Worm (Caenorhabditis elegans) whole organism, dauer: ENCODE data around the gene acs-19.
"Not testable (repeated sequence)": the region's sequence is repeated elsewhere in the genome, so short reads cannot be mapped to it uniquely, and the experiment has no call there.

ENCODE experiments used
- unc-62 ChIP-seq: sonication (generic microtip); optimal IDR thresholded peaks from 2 replicates; lab custom pipeline; 2017; ENCODE audit warnings: missing biosample characterization, missing genetic modification reagents, missing genetic modification characterization

The acs-19 gene

ce11 chrIII:3863814-3864507 lies at the start of gene acs-19:
Gene acs-19, plus strand, starts transcription at chrIII:3864489.
- no peak for TF ChIP-seq unc-62 (GFP tag; lab: Kevin White, UChicago)

ce11 chrIII:3819579-3819978 lies 44.7 kb upstream of the acs-19 start, which contains the start of gene dpy-27:
Gene dpy-27, minus strand, starts transcription at chrIII:3819679.
- no peak for TF ChIP-seq unc-62 (GFP tag; lab: Kevin White, UChicago)

- TF ChIP-seq unc-62 (GFP tag; lab: Kevin White, UChicago): no peak
Measured at ce11 chrIII:3820134-3820533, 44.2 kb upstream of the acs-19 start.

ce11 chrIII:3821969-3822453 lies 42.3 kb upstream of the acs-19 start, which contains the start of gene amx-1:
Gene amx-1, plus strand, starts transcription at chrIII:3822403.
- TF ChIP-seq unc-62 (GFP tag; lab: Kevin White, UChicago): no peak

- TF ChIP-seq unc-62 (GFP tag; lab: Kevin White, UChicago): no peak
Measured at ce11 chrIII:3829105-3829504, 35.2 kb upstream of the acs-19 start, which contains the start of gene cnnm-5. Gene cnnm-5, minus strand, starts transcription at chrIII:3829205.

DNA sequence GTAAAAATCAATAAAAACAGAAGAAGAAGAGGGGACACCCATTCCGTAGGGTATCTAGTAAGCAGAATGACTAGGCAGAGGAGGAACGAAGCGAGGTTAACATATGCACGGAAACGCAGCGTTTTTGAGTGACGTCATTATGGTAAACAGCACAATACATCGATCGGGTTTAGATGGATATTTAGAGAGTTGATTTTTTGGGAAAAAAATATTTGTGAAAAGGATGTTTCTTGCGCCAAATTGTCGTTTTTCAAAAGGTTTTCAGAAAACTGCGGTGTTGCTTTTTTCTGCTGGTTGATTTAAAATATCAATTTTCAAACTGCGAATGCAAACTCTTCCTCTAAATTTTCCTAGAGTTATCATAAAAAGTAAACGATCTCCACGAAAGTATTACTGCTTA lies 32.9 kb upstream of the acs-19 start, which contains the start of gene C36A4.10:
Gene C36A4.10, minus strand, starts transcription at position 101 of the 400 bp plus-strand sequence.
- TF ChIP-seq unc-62 (GFP tag; lab: Kevin White, UChicago): no peak

DNA sequence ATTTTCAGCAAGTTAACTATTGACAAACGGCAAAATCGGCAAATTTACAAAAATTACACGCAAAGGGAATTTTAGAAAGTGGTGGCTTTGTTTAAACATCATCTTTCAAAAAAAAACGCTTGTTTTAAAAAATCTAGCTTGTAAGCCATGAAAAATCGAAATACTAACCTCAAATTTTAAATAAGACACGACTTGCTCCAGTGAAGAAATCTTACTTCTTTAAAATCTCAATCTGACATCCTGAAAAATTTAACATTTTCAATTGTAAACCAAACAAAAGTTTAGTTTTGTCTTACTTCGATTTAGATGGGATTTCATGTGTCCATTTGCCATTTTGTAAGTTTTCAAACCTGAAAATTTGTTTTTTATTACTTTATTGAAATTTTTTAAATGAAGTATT lies 32.5 kb upstream of the acs-19 start:
- TF ChIP-seq unc-62 (GFP tag; lab: Kevin White, UChicago): no peak

ce11 chrIII:3832291-3832690 lies 32.0 kb upstream of the acs-19 start, which contains the start of gene cyp-25A1:
Gene cyp-25A1, plus strand, starts transcription at chrIII:3832591.
- no peak for TF ChIP-seq unc-62 (GFP tag; lab: Kevin White, UChicago)

ce11 chrIII:3834800-3835271 lies 29.5 kb upstream of the acs-19 start, which contains the start of gene cyp-25A2:
Gene cyp-25A2, plus strand, starts transcription at chrIII:3835221.
- TF ChIP-seq unc-62 (GFP tag; lab: Kevin White, UChicago): no peak

ce11 chrIII:3839635-3840034 lies 24.7 kb upstream of the acs-19 start, which contains the start of gene cyp-25A3:
Gene cyp-25A3, minus strand, starts transcription at chrIII:3839735.
- TF ChIP-seq unc-62 (GFP tag; lab: Kevin White, UChicago): no peak

- not testable (repeated sequence) for TF ChIP-seq unc-62 (GFP tag; lab: Kevin White, UChicago)
Measured at ce11 chrIII:3840279-3840678, 24.0 kb upstream of the acs-19 start, which contains the start of gene C36A4.11. Gene C36A4.11, plus strand, starts transcription at chrIII:3840579.

DNA sequence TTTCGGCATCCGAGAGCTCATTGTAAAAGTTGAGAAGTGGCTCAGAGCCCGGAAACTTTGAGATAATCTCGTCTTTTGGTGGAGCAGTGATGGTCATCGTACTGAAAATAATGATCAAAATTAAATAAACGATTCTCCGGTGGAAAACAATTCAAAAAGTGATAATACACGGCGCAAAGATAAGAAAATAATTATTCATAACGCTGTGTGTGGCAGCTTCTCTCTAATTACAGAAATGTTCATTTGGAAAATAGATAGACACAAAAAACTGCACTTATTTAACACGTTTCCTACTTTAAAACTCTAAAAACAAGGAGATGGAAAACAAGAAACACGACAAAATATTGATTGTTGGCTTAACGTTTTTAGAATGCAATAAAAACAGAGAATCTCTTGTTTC lies 20.8 kb upstream of the acs-19 start, which contains the start of gene C36A4.4:
Gene C36A4.4, minus strand, starts transcription at position 101 of the 400 bp plus-strand sequence.
- not testable (repeated sequence) for TF ChIP-seq unc-62 (GFP tag; lab: Kevin White, UChicago)

DNA sequence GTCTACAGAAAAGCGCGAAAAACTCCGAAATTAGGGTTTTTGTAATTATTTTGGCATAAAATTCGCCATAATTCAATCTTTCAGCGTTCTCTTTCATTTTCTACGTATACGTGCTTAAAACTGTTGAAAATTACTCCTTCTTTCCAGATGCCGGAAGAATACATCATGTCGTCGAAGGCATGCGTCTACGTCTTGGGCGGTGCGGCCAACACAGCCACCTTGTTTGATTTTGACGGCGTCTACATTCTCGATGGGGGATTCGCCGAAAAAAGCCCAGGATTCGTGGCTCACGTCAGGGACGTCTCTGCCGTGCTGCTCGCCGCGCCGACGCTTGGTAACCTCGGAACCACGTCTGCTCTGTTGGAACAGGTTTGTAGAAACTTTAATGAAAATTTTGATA lies 19.5 kb upstream of the acs-19 start, which contains the start of gene maph-1.3:
Gene maph-1.3, plus strand, starts transcription at position 148 of the 400 bp plus-strand sequence.
- not testable (repeated sequence) for TF ChIP-seq unc-62 (GFP tag; lab: Kevin White, UChicago)

ce11 chrIII:3852030-3852579 lies 12.2 kb upstream of the acs-19 start, which contains the start of gene cyp-25A4:
Gene cyp-25A4, minus strand, starts transcription at chrIII:3852080.
- TF ChIP-seq unc-62 (GFP tag; lab: Kevin White, UChicago): not testable (repeated sequence)

DNA sequence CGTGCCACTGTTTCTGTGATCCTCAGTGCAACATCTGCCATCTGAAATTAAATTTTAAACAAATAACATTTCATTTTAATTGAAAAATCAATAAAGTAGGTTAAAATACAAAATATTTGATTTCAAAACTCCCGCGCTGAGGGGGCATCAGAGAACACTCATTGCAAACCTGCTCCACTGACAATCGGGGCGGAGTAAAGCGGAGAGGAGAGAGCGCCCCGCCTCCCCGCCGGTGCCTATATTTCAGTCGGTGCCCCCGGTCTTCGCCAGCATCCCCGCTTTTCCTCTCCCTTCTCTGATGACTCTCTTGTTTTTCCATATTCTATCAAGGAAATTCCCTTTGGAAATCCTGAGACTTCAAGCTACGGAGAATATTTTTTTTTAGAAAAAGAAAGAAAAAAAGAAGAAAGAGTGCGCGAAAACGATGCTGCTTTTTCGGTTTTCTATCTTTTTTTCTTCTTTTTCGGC lies 1.3 kb upstream of the acs-19 start, which contains the start of gene brc-1:
Gene brc-1, minus strand, starts transcription at position 51 of the 468 bp plus-strand sequence.
- TF ChIP-seq unc-62 (GFP tag; lab: Kevin White, UChicago): no peak
